Worm (Caenorhabditis elegans) whole organism, L1 larva: ENCODE measurements around the gene K11H12.10.

Experiments used
- C34B4.2 ChIP-seq: sonication (generic microtip); optimal IDR thresholded peaks from 2 replicates; lab custom pipeline; 2017; ENCODE audit warnings: mild to moderate bottlenecking, missing genetic modification characterization, missing compliant biosample characterization
- ama-1 ChIP-seq: fragments of 150-350 bp; optimal IDR thresholded peaks from 2 replicates; lab custom pipeline; 2014
- fkh-10 ChIP-seq: sonication (generic microtip); optimal IDR thresholded peaks from 2 replicates; lab custom pipeline; 2017; ENCODE audit warnings: missing biosample characterization, missing genetic modification reagents, missing genetic modification characterization
- fkh-4 ChIP-seq: sonication (generic microtip); optimal IDR thresholded peaks from 2 replicates; lab custom pipeline; 2016; ENCODE audit warnings: missing compliant biosample characterization, missing genetic modification characterization, borderline replicate concordance
- fos-1 ChIP-seq: fragments of 150-350 bp; optimal IDR thresholded peaks from 2 replicates; lab custom pipeline; 2014; ENCODE audit warnings: missing biosample characterization, missing genetic modification characterization
- lin-13 ChIP-seq: fragments of 150-350 bp; optimal IDR thresholded peaks from 2 replicates; lab custom pipeline; 2014; ENCODE audit warnings: missing biosample characterization, missing genetic modification reagents, missing genetic modification characterization
- lin-39 ChIP-seq: fragments of 150-350 bp; optimal IDR thresholded peaks from 2 replicates; lab custom pipeline; 2014; ENCODE audit warnings: missing biosample characterization, missing genetic modification reagents, missing genetic modification characterization
- lir-3 ChIP-seq: sonication (generic microtip); optimal IDR thresholded peaks from 2 replicates; lab custom pipeline; 2016; ENCODE audit warnings: mild to moderate bottlenecking, missing genetic modification characterization, moderate library complexity, missing compliant biosample characterization; ENCODE audit not compliant: poor library complexity
- mdl-1 ChIP-seq, 2 experiments: fragments of 150-350 bp; optimal IDR thresholded peaks; 2 replicates each; lab custom pipeline; 2014 to 2017; ENCODE audit warnings: missing biosample characterization in 2 of 2, missing genetic modification characterization in 2 of 2, inconsistent platforms in 1 of 2
- nhr-84 ChIP-seq: sonication (generic microtip); optimal IDR thresholded peaks from 2 replicates; lab custom pipeline; 2017; ENCODE audit warnings: missing biosample characterization, missing genetic modification characterization
- nhr-85 ChIP-seq: sonication (generic microtip); peaks from one replicate; lab custom pipeline; 2016; ENCODE audit warnings: missing genetic modification characterization, inconsistent platforms, missing compliant biosample characterization
- pqm-1 ChIP-seq: sonication (generic microtip); optimal IDR thresholded peaks from 3 replicates; lab custom pipeline; 2017; ENCODE audit warnings: missing biosample characterization, missing genetic modification characterization
- snpc-4 ChIP-seq: fragments of 150-350 bp; optimal IDR thresholded peaks from 2 replicates; lab custom pipeline; 2014; ENCODE audit warnings: missing biosample characterization, missing genetic modification characterization
- unc-130 ChIP-seq: fragments of 150-350 bp; optimal IDR thresholded peaks from 2 replicates; lab custom pipeline; 2017; ENCODE audit warnings: missing biosample characterization, missing genetic modification characterization, inconsistent platforms

ce11 chrIV:649365-649764, 26.5 kb upstream of the K11H12.10 start, which contains the start of gene K11H12.9:
- TF ChIP-seq nhr-85 (tag; lab: Kevin White, UChicago) (no peak), nhr-84 (no peak), snpc-4 (no peak), C34B4.2 (tag; lab: Kevin White, UChicago) (no peak), ama-1 (lab: Kevin White, UChicago) (no peak), unc-130 (tag; lab: Kevin White, UChicago) (no peak), mdl-1 (tag; optimal IDR thresholded peaks at IDR 0.05; lab: Kevin White, UChicago) (no peak), fkh-10 (GFP tag; lab: Kevin White, UChicago) (no peak), lin-39 (tag; lab: Kevin White, UChicago) (no peak), pqm-1 (tag; lab: Kevin White, UChicago) (no peak), fos-1 (tag; lab: Kevin White, UChicago) (no peak), lir-3 (tag; lab: Kevin White, UChicago) (no peak), fkh-4 (no peak), lin-13 (GFP tag; lab: Kevin White, UChicago) (no peak)
